Fruit fly (Drosophila melanogaster) S2 (cell line): ENCODE measurements around the gene Decay.

Experiments used
- CG8478 ChIP-seq: fragments of >200 bp; optimal IDR thresholded peaks from 2 replicates; lab custom pipeline; 2018
- CTCF ChIP-seq, 2 experiments: fragments of >200 bp; optimal IDR thresholded peaks; 2 replicates each; lab custom pipeline; 2018

DNA sequence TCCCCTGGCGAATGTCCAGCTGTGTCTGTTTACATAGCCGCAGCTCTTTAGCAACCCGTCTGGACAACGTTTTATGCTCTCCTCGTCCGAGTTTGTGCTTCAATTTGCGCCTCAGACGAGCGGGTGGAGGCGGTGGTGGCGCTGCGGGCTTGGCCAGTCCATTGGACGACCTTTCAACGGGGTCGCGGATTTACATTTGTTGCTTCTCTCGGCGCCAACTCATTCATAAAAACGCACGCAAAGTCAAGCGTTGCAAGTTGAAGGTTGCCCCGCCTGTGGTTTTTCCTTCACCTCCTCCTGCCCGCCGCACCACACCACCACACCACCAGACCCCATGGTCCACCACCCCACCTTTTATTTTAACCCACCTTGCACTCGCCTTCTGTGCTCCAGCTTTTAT is 6.9 kb upstream of the Decay start:
- no peak for TF ChIP-seq CG8478
- no peak for TF ChIP-seq CTCF (optimal IDR thresholded peaks at IDR 0.05; lab: Kevin White, UChicago)
